Worm (Caenorhabditis elegans): Measurements from ENCODE around the gene C03H5.9.

- no peak for TF ChIP-seq ztf-4 (tag; optimal IDR thresholded peaks at IDR 0.05)
- no peak for TF ChIP-seq nhr-77 (tag; optimal IDR thresholded peaks at IDR 0.05)
- no peak for TF ChIP-seq tbx-2 (tag; optimal IDR thresholded peaks at IDR 0.05)
- no peak for TF ChIP-seq nhr-43 (tag; optimal IDR thresholded peaks at IDR 0.05; ENCODE audit: poor library complexity, severe bottlenecking)
- no peak for TF ChIP-seq pqm-1 (tag; optimal IDR thresholded peaks at IDR 0.05)
- no peak for TF ChIP-seq ztf-11 (tag; optimal IDR thresholded peaks at IDR 0.05)
- TF ChIP-seq mdl-1 (tag; optimal IDR thresholded peaks at IDR 0.05) = no peak
- no peak for TF ChIP-seq fkh-10 (GFP tag; optimal IDR thresholded peaks at IDR 0.05)
- no peak for TF ChIP-seq nhr-25 (tag; optimal IDR thresholded peaks at IDR 0.05)
- TF ChIP-seq egl-27 (tag; optimal IDR thresholded peaks at IDR 0.05) = no peak
- TF ChIP-seq egl-5 (tag; optimal IDR thresholded peaks at IDR 0.05) = no peak
- no peak for TF ChIP-seq nfya-1 (tag; optimal IDR thresholded peaks at IDR 0.05; ENCODE audit: insufficient read depth)
- TF ChIP-seq unc-62 (GFP tag; optimal IDR thresholded peaks at IDR 0.05) = no peak
- TF ChIP-seq R02D3.7 (tag; optimal IDR thresholded peaks at IDR 0.05) = no peak
Measured at ce11 chrII:356969-357368, 21.5 kb upstream of the C03H5.9 start, which contains the start of gene dmsr-4.
